Fruit fly (Drosophila melanogaster) whole organism, embryonic: Measurements from ENCODE around the gene CG43245.
A peak's percentile ranks its signal among the peaks of the same experiment; 100 is the strongest.

Source experiments
- BtbVII ChIP-seq: fragments of 200-800 bp; sonication (Bioruptor generic); optimal IDR thresholded peaks from 3 replicates; lab custom pipeline; 2017; ENCODE audit warnings: missing biosample characterization, mild to moderate bottlenecking, missing genetic modification characterization
- CG10431 ChIP-seq: fragments of 200-800 bp; sonication (Bioruptor generic); optimal IDR thresholded peaks from 3 replicates; lab custom pipeline; 2018; ENCODE audit warnings: missing biosample characterization, mild to moderate bottlenecking, missing genetic modification characterization
- CG10654 ChIP-seq: fragments of 200-800 bp; sonication (Bioruptor generic); optimal IDR thresholded peaks from 2 replicates; lab custom pipeline; 2016; ENCODE audit warnings: missing biosample characterization, missing genetic modification characterization
- CG11456 ChIP-seq: fragments of 200-800 bp; sonication (Bioruptor generic); IDR thresholded peaks from 3 replicates; pipeline ENCODE4 v1.3.6; 2022; ENCODE audit warnings: missing biosample characterization, missing genetic modification characterization
- CG12104 ChIP-seq: fragments of 200-800 bp; sonication (Bioruptor generic); optimal IDR thresholded peaks from 3 replicates; lab custom pipeline; 2016; ENCODE audit warnings: missing biosample characterization, missing genetic modification characterization
- CG12155 ChIP-seq: fragments of 200-800 bp; sonication (Bioruptor generic); optimal IDR thresholded peaks from 3 replicates; lab custom pipeline; 2016; ENCODE audit warnings: missing biosample characterization, missing genetic modification characterization
- CG1233 ChIP-seq: fragments of 200-800 bp; sonication (Bioruptor generic); optimal IDR thresholded peaks from 4 replicates; lab custom pipeline; 2018; ENCODE audit warnings: missing biosample characterization, mild to moderate bottlenecking, missing genetic modification characterization
- CG13424 ChIP-seq: fragments of 200-800 bp; sonication (Bioruptor generic); optimal IDR thresholded peaks from 2 replicates; lab custom pipeline; 2019; ENCODE audit warnings: missing biosample characterization, mild to moderate bottlenecking, missing genetic modification characterization, moderate library complexity
- CG16863 ChIP-seq: fragments of 200-800 bp; sonication (Bioruptor generic); optimal IDR thresholded peaks from 3 replicates; lab custom pipeline; 2016; ENCODE audit warnings: missing biosample characterization, missing genetic modification characterization
- CG17361 ChIP-seq: fragments of 200-800 bp; sonication (Bioruptor generic); IDR thresholded peaks from 3 replicates; pipeline ENCODE4 v1.3.6; 2022; ENCODE audit warnings: missing biosample characterization, missing genetic modification characterization
- CG17829 ChIP-seq: fragments of 200-800 bp; optimal IDR thresholded peaks from 2 replicates; lab custom pipeline; 2019; ENCODE audit warnings: missing biosample characterization, mild to moderate bottlenecking, missing genetic modification characterization, moderate library complexity
- CG18476 ChIP-seq: fragments of 200-800 bp; sonication (Bioruptor generic); optimal IDR thresholded peaks from 2 replicates; lab custom pipeline; 2016; ENCODE audit warnings: missing biosample characterization, mild to moderate bottlenecking, missing genetic modification characterization
- CG18619 ChIP-seq: fragments of 200-800 bp; sonication (Bioruptor generic); optimal IDR thresholded peaks from 3 replicates; lab custom pipeline; 2017; ENCODE audit warnings: missing biosample characterization, mild to moderate bottlenecking, missing genetic modification characterization
- CG2875 ChIP-seq: fragments of 200-800 bp; sonication (Bioruptor generic); optimal IDR thresholded peaks from 2 replicates; lab custom pipeline; 2017; ENCODE audit warnings: missing biosample characterization, mild to moderate bottlenecking, missing genetic modification characterization, missing genetic modification reagents
- CG3065 ChIP-seq: fragments of 200-800 bp; sonication (Bioruptor generic); optimal IDR thresholded peaks from 2 replicates; lab custom pipeline; 2016; ENCODE audit warnings: missing biosample characterization, missing genetic modification characterization
- CG33213 ChIP-seq: fragments of 200-800 bp; sonication (Bioruptor generic); optimal IDR thresholded peaks from 3 replicates; lab custom pipeline; 2016; ENCODE audit warnings: missing biosample characterization, missing genetic modification characterization
- CG34376 ChIP-seq: fragments of 200-800 bp; sonication (Bioruptor generic); optimal IDR thresholded peaks from 2 replicates; lab custom pipeline; 2018; ENCODE audit warnings: missing biosample characterization, mild to moderate bottlenecking, missing genetic modification characterization
- CG4707 ChIP-seq: fragments of 200-800 bp; sonication (Bioruptor generic); optimal IDR thresholded peaks from 2 replicates; lab custom pipeline; 2018; ENCODE audit warnings: missing biosample characterization, mild to moderate bottlenecking, missing genetic modification characterization, moderate library complexity
- CG4820 ChIP-seq: fragments of 200-800 bp; sonication (Bioruptor generic); optimal IDR thresholded peaks from 3 replicates; lab custom pipeline; 2016; ENCODE audit warnings: missing biosample characterization, missing genetic modification characterization
- CG6254 ChIP-seq: fragments of 200-800 bp; sonication (Bioruptor generic); optimal IDR thresholded peaks from 3 replicates; lab custom pipeline; 2017; ENCODE audit warnings: mild to moderate bottlenecking, missing biosample characterization, missing genetic modification reagents, missing genetic modification characterization
- CG7372 ChIP-seq: fragments of 200-800 bp; sonication (Bioruptor generic); IDR thresholded peaks from 2 replicates; pipeline ENCODE4 v1.3.6; 2022; ENCODE audit warnings: missing biosample characterization, missing genetic modification characterization
- CG7839 ChIP-seq: fragments of 200-800 bp; sonication (Bioruptor generic); optimal IDR thresholded peaks from 3 replicates; lab custom pipeline; 2018; ENCODE audit warnings: missing biosample characterization, mild to moderate bottlenecking, missing genetic modification characterization, moderate library complexity
- CG8944 ChIP-seq: fragments of 200-800 bp; sonication (Bioruptor generic); optimal IDR thresholded peaks from 3 replicates; lab custom pipeline; 2016; ENCODE audit warnings: missing biosample characterization, missing genetic modification characterization
- Camta ChIP-seq: fragments of 200-800 bp; sonication (Bioruptor generic); optimal IDR thresholded peaks from 2 replicates; lab custom pipeline; 2016; ENCODE audit warnings: missing biosample characterization, missing genetic modification characterization
- Dad ChIP-seq: fragments of 200-800 bp; sonication (Bioruptor generic); optimal IDR thresholded peaks from 3 replicates; lab custom pipeline; 2016; ENCODE audit warnings: missing biosample characterization, missing genetic modification characterization
- Drgx ChIP-seq: fragments of 200-800 bp; sonication (Bioruptor generic); IDR thresholded peaks from 2 replicates; pipeline ENCODE4 v1.3.6; 2022; ENCODE audit warnings: missing biosample characterization, missing genetic modification characterization
- Ets65A ChIP-seq: fragments of 200-800 bp; sonication (Bioruptor generic); peaks from one replicate; lab custom pipeline; 2016; ENCODE audit warnings: missing biosample characterization, missing genetic modification characterization
- Hand ChIP-seq: fragments of 200-800 bp; sonication (Bioruptor generic); optimal IDR thresholded peaks from 2 replicates; lab custom pipeline; 2017; ENCODE audit warnings: mild to moderate bottlenecking, missing biosample characterization, missing genetic modification reagents, missing genetic modification characterization
- MBD-R2 ChIP-seq: fragments of 200-800 bp; sonication (Bioruptor generic); IDR thresholded peaks from 2 replicates; pipeline ENCODE4 v1.3.6; 2022; ENCODE audit warnings: missing biosample characterization, missing genetic modification characterization
- Max ChIP-seq: fragments of 200-800 bp; sonication (Bioruptor generic); optimal IDR thresholded peaks from 2 replicates; lab custom pipeline; 2016; ENCODE audit warnings: missing biosample characterization, mild to moderate bottlenecking, missing genetic modification characterization
- Med ChIP-seq: fragments of 200-800 bp; sonication (Bioruptor generic); peaks from one replicate; lab custom pipeline; 2016; ENCODE audit warnings: missing biosample characterization, missing genetic modification characterization, mild to moderate bottlenecking, inconsistent platforms, moderate library complexity
- Neu2 ChIP-seq: fragments of 200-800 bp; sonication (Bioruptor generic); optimal IDR thresholded peaks from 3 replicates; lab custom pipeline; 2016; ENCODE audit warnings: missing biosample characterization, missing genetic modification characterization, borderline replicate concordance
- Nf-YC ChIP-seq: fragments of 200-800 bp; optimal IDR thresholded peaks from 3 replicates; lab custom pipeline; 2019; ENCODE audit warnings: missing biosample characterization, mild to moderate bottlenecking, missing genetic modification characterization, moderate library complexity
- Ptx1 ChIP-seq: fragments of 200-800 bp; sonication (Bioruptor generic); IDR thresholded peaks from 2 replicates; pipeline ENCODE4 v1.3.6; 2022; ENCODE audit warnings: missing biosample characterization, missing genetic modification characterization
- Tbp ChIP-seq: fragments of >200 bp; optimal IDR thresholded peaks from 2 replicates; lab custom pipeline; 2018; ENCODE audit warnings: missing biosample characterization, missing genetic modification characterization
- Xbp1 ChIP-seq: fragments of 200-800 bp; sonication (Bioruptor generic); optimal IDR thresholded peaks from 3 replicates; lab custom pipeline; 2016; ENCODE audit warnings: missing biosample characterization, mild to moderate bottlenecking, missing genetic modification characterization
- YL-1 ChIP-seq: fragments of 200-800 bp; sonication (Bioruptor generic); optimal IDR thresholded peaks from 3 replicates; lab custom pipeline; 2017; ENCODE audit warnings: missing biosample characterization, mild to moderate bottlenecking, missing genetic modification characterization
- dimm ChIP-seq: fragments of 200-800 bp; sonication (Bioruptor generic); IDR thresholded peaks from 2 replicates; pipeline ENCODE4 v1.3.6; 2022; ENCODE audit warnings: missing biosample characterization, missing genetic modification characterization
- emc ChIP-seq: fragments of 200-800 bp; sonication (Bioruptor generic); optimal IDR thresholded peaks from 2 replicates; lab custom pipeline; 2016; ENCODE audit warnings: missing biosample characterization, missing genetic modification characterization
- exex ChIP-seq: fragments of 200-800 bp; sonication (Bioruptor generic); optimal IDR thresholded peaks from 4 replicates; lab custom pipeline; 2018; ENCODE audit warnings: missing biosample characterization, mild to moderate bottlenecking, missing genetic modification characterization, moderate library complexity
- eyg ChIP-seq: fragments of 200-800 bp; sonication (Bioruptor generic); optimal IDR thresholded peaks from 3 replicates; lab custom pipeline; 2016; ENCODE audit warnings: missing biosample characterization, missing genetic modification characterization
- mam ChIP-seq: fragments of 200-800 bp; sonication (Bioruptor generic); optimal IDR thresholded peaks from 3 replicates; lab custom pipeline; 2016; ENCODE audit warnings: missing biosample characterization, missing genetic modification characterization
- pita ChIP-seq: fragments of 200-800 bp; sonication (Bioruptor generic); optimal IDR thresholded peaks from 2 replicates; lab custom pipeline; 2017; ENCODE audit warnings: missing biosample characterization, mild to moderate bottlenecking, missing genetic modification characterization
- pum ChIP-seq: fragments of 200-800 bp; sonication (Bioruptor generic); optimal IDR thresholded peaks from 2 replicates; lab custom pipeline; 2016; ENCODE audit warnings: missing biosample characterization, missing genetic modification characterization
- scrt ChIP-seq: fragments of 200-800 bp; sonication (Bioruptor generic); optimal IDR thresholded peaks from 2 replicates; lab custom pipeline; 2018; ENCODE audit warnings: missing biosample characterization, mild to moderate bottlenecking, missing genetic modification characterization, moderate library complexity
- sima ChIP-seq: fragments of 200-800 bp; sonication (Bioruptor generic); optimal IDR thresholded peaks from 2 replicates; lab custom pipeline; 2016; ENCODE audit warnings: missing biosample characterization, missing genetic modification characterization
- stc ChIP-seq: fragments of 200-800 bp; sonication (Bioruptor generic); IDR thresholded peaks from 2 replicates; pipeline ENCODE4 v1.3.6; 2022; ENCODE audit warnings: missing biosample characterization, missing genetic modification characterization
- trh ChIP-seq: fragments of 200-800 bp; sonication (Bioruptor generic); optimal IDR thresholded peaks from 2 replicates; lab custom pipeline; 2016; ENCODE audit warnings: missing biosample characterization, missing genetic modification characterization
- twi ChIP-seq: fragments of 200-800 bp; optimal IDR thresholded peaks from 2 replicates; lab custom pipeline; 2019; ENCODE audit warnings: missing biosample characterization, mild to moderate bottlenecking, missing genetic modification characterization, moderate library complexity
- zfh2 ChIP-seq: fragments of 200-800 bp; sonication (Bioruptor generic); optimal IDR thresholded peaks from 2 replicates; lab custom pipeline; 2016; ENCODE audit warnings: missing biosample characterization, missing genetic modification characterization

CG43245 gene

DNA sequence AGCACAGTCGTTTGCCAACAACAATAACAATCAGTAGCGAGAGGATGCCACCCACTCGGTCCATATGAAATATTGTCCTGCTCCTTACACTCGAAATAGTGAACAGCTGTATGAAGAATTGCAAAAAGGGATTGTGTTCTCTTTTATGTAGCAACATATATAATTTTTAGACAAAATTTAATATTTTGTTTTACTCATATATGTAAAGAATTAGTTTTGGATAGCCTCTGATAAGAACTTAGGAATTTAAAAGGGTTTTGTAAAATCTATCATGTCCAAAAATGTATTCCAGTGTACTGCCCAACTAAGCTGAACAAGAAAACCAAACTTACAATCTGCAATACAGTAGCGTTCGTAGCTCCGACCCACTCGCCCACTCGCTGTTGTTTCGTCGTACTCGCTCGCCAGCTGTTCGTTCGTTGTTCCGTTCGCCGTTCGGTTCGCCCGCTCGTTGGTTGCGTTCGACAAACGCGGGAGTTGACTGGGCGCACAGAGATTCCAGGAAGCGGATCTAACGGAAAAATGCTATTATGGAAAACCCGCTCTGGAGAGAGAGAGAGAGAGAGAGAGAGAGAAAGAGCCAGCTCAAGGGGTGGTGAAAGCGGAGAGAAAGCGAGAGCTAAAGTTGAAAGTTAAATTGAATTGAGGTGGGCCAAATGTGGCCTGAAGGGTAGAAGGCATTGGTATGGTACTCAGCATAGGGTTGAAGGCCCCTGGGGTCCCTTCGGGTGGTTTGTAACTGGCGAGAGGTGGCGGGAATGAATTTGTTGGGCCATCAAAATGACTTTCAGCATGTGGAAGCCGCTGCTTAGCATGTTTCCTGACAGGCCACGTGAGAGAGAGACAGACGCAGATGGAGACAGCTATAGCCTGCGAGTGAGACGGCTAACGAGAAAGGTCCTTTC, 39.1 kb downstream of the CG43245 start (continued):
- TF ChIP-seq CG17361 (GFP tag; lab: Robert Waterston, UW) (peak; percentile 79), Dad (no peak), CG16863 (GFP tag; lab: Kevin White, UChicago) (peak; percentile 3), Nf-YC (tag; lab: Kevin White, UChicago) (peak; percentile 44), emc (no peak), CG3065 (GFP tag; lab: Kevin White, UChicago) (no peak), Med (GFP tag; lab: Kevin White, UChicago) (peak; percentile 78), exex (tag; lab: Kevin White, UChicago) (peak; percentile 40), CG12104 (no peak), MBD-R2 (GFP tag; lab: Robert Waterston, UW) (no peak; the same call in 1 of the 2 replicates), YL-1 (GFP tag; lab: Kevin White, UChicago) (no peak), Drgx (GFP tag; lab: Robert Waterston, UW) (peak; percentile 29; the same call in 1 of the 2 replicates), trh (GFP tag; lab: Kevin White, UChicago) (peak; percentile 29), Xbp1 (peak; percentile 62), CG12155 (GFP tag; lab: Kevin White, UChicago) (peak; percentile 92), pita (no peak), CG8944 (GFP tag; lab: Kevin White, UChicago) (no peak), CG6254 (GFP tag; lab: Kevin White, UChicago) (no peak), Ets65A (GFP tag; lab: Kevin White, UChicago) (no peak), CG10431 (GFP tag; lab: Kevin White, UChicago) (no peak), stc (GFP tag; lab: Robert Waterston, UW) (peak; percentile 73), Tbp (GFP tag; lab: Kevin White, UChicago) (no peak), CG17829 (peak; percentile 50), Camta (peak; percentile 15), CG18619 (GFP tag; lab: Kevin White, UChicago) (peak; percentile 77), scrt (GFP tag; lab: Kevin White, UChicago) (peak; percentile 55), CG2875 (GFP tag; lab: Kevin White, UChicago) (peak; percentile 18), CG10654 (peak; percentile 52), CG1233 (GFP tag; lab: Kevin White, UChicago) (peak; percentile 59), zfh2 (GFP tag; lab: Kevin White, UChicago) (no peak), CG7839 (peak; percentile 87), CG7372 (GFP tag; lab: Robert Waterston, UW) (peak; percentile 39), CG34376 (GFP tag; lab: Kevin White, UChicago) (peak; percentile 39), Hand (GFP tag; lab: Kevin White, UChicago) (peak; percentile 84), eyg (GFP tag; lab: Kevin White, UChicago) (no peak), Max (GFP tag; lab: Kevin White, UChicago) (peak; percentile 9), dimm (GFP tag; lab: Robert Waterston, UW) (no peak), pum (no peak), Neu2 (GFP tag; lab: Kevin White, UChicago) (no peak), sima (GFP tag; lab: Kevin White, UChicago) (no peak), BtbVII (GFP tag; lab: Kevin White, UChicago) (peak; percentile 72), twi (tag; lab: Kevin White, UChicago) (no peak), CG18476 (peak; percentile 46), CG4820 (GFP tag; lab: Kevin White, UChicago) (peak; percentile 65), Ptx1 (GFP tag; lab: Robert Waterston, UW) (peak; percentile 77), CG4707 (GFP tag; lab: Kevin White, UChicago) (peak; percentile 7), CG11456 (GFP tag; lab: Robert Waterston, UW) (no peak), CG13424 (peak; percentile 81), mam (GFP tag; lab: Kevin White, UChicago) (peak; percentile 28), CG33213 (no peak)
